Worm (Caenorhabditis elegans): ENCODE results near the gene srh-170.
A peak's percentile ranks its signal among the peaks of the same experiment; 100 is the strongest.

srh-170 gene

ce11 chrV:15432457-15432856 is 43.8 kb upstream of the srh-170 start, which contains the start of gene T26H5.8:
TSS of gene T26H5.8 (minus strand) at chrV:15432726.
- TF ChIP-seq snu-23 (GFP tag; optimal IDR thresholded peaks at IDR 0.05) (no peak), sox-4 (tag; optimal IDR thresholded peaks at IDR 0.05) (no peak), nhr-11 (tag; optimal IDR thresholded peaks at IDR 0.05) (no peak), nhr-84 (tag; optimal IDR thresholded peaks at IDR 0.05) (no peak), F16B12.6 (tag; optimal IDR thresholded peaks at IDR 0.05) (no peak), pqm-1 (tag; optimal IDR thresholded peaks at IDR 0.05) (peak; percentile 46), lin-39 (tag; optimal IDR thresholded peaks at IDR 0.05) (no peak), egl-13 (tag; optimal IDR thresholded peaks at IDR 0.05) (no peak), lin-35 (GFP tag; optimal IDR thresholded peaks at IDR 0.05) (peak in 1 of 2 experiments; percentile 25), C34B4.2 (tag; optimal IDR thresholded peaks at IDR 0.05) (no peak), ceh-82 (tag; optimal IDR thresholded peaks at IDR 0.05) (no peak), elt-3 (tag; optimal IDR thresholded peaks at IDR 0.05) (no peak), alr-1 (tag; optimal IDR thresholded peaks at IDR 0.05; ENCODE audit: borderline replicate concordance) (no peak), ceh-88 (GFP tag; IDR thresholded peaks at IDR 0.05) (no peak), nhr-85 (tag) (no peak), efl-3 (GFP tag; optimal IDR thresholded peaks at IDR 0.05) (no peak), fkh-10 (GFP tag; optimal IDR thresholded peaks at IDR 0.05) (no peak), elt-2 (tag; optimal IDR thresholded peaks at IDR 0.05) (peak; percentile 41), efl-1 (optimal IDR thresholded peaks at IDR 0.05) (no peak), efl-1 (GFP tag; optimal IDR thresholded peaks at IDR 0.05 in 1 of 2) (peak in 1 of 2 experiments; percentile 4), sup-37 (GFP tag; optimal IDR thresholded peaks at IDR 0.05) (no peak), ama-1 (optimal IDR thresholded peaks at IDR 0.05) (no peak), hlh-4 (tag; optimal IDR thresholded peaks at IDR 0.05) (no peak), ceh-90 (tag; optimal IDR thresholded peaks at IDR 0.05) (no peak), unc-86 (tag; optimal IDR thresholded peaks at IDR 0.05) (no peak), lin-13 (GFP tag; optimal IDR thresholded peaks at IDR 0.05) (no peak), nhr-77 (tag; optimal IDR thresholded peaks at IDR 0.05) (no peak), ztf-4 (tag; optimal IDR thresholded peaks at IDR 0.05) (no peak), nhr-20 (tag; optimal IDR thresholded peaks at IDR 0.05) (no peak)

- no peak for TF ChIP-seq mef-2 (tag; optimal IDR thresholded peaks at IDR 0.05)
- TF ChIP-seq hlh-17 (GFP tag; optimal IDR thresholded peaks at IDR 0.05; ENCODE audit: borderline replicate concordance): no peak
- TF ChIP-seq nhr-85 (tag): no peak
- no peak for TF ChIP-seq mep-1 (tag; optimal IDR thresholded peaks at IDR 0.05)
- peak; percentile 51 for TF ChIP-seq pax-3 (tag; optimal IDR thresholded peaks at IDR 0.05)
- no peak for TF ChIP-seq efl-1 (optimal IDR thresholded peaks at IDR 0.05)
- peak in 1 of 2 experiments; percentile 81 for TF ChIP-seq efl-1 (GFP tag; optimal IDR thresholded peaks at IDR 0.05 in 1 of 2)
- TF ChIP-seq pqm-1 (tag; optimal IDR thresholded peaks at IDR 0.05): peak; percentile 23
These were observed 42.8 kb upstream of the srh-170 start for ce11 chrV:15431322-15432052.

- TF ChIP-seq ceh-82 (tag; optimal IDR thresholded peaks at IDR 0.05) (no peak), efl-1 (optimal IDR thresholded peaks at IDR 0.05) (no peak), efl-1 (GFP tag; optimal IDR thresholded peaks at IDR 0.05 in 1 of 2) (peak in 1 of 2 experiments; percentile 84), unc-30 (tag; optimal IDR thresholded peaks at IDR 0.05) (no peak), aly-2 (tag; optimal IDR thresholded peaks at IDR 0.05) (no peak), nhr-90 (tag; optimal IDR thresholded peaks at IDR 0.05; ENCODE audit: poor library complexity) (no peak), fkh-4 (tag; optimal IDR thresholded peaks at IDR 0.05; ENCODE audit: borderline replicate concordance) (no peak), mdl-1 (tag; optimal IDR thresholded peaks at IDR 0.05) (no peak), sptf-1 (tag; optimal IDR thresholded peaks at IDR 0.05) (no peak), ceh-90 (tag; optimal IDR thresholded peaks at IDR 0.05) (no peak), nhr-20 (tag; optimal IDR thresholded peaks at IDR 0.05) (no peak), nhr-85 (tag) (peak; percentile 13), lir-3 (tag; optimal IDR thresholded peaks at IDR 0.05; ENCODE audit: poor library complexity) (no peak), xbp-1 (tag; optimal IDR thresholded peaks at IDR 0.05) (no peak), mep-1 (tag; optimal IDR thresholded peaks at IDR 0.05) (no peak), rnt-1 (tag; optimal IDR thresholded peaks at IDR 0.05) (no peak)
These were observed 38.3 kb upstream of the srh-170 start, which contains the start of gene fbxa-209 for ce11 chrV:15426944-15427343. TSS of gene fbxa-209 (minus strand) at chrV:15427044.

Measured in whole organism, L1 larva.